Worm (Caenorhabditis elegans) whole organism, L2 larva: ENCODE data around the gene M176.16.

Source experiments
- ceh-82 ChIP-seq: fragments of 150-350 bp; optimal IDR thresholded peaks from 2 replicates; lab custom pipeline; 2014; ENCODE audit warnings: missing biosample characterization, missing genetic modification characterization
- lin-39 ChIP-seq: fragments of 150-350 bp; optimal IDR thresholded peaks from 2 replicates; lab custom pipeline; 2014; ENCODE audit warnings: missing biosample characterization, missing genetic modification reagents, missing genetic modification characterization
- mbf-1 ChIP-seq: sonication (generic microtip); optimal IDR thresholded peaks from 2 replicates; lab custom pipeline; 2017; ENCODE audit warnings: missing biosample characterization, missing genetic modification characterization

DNA sequence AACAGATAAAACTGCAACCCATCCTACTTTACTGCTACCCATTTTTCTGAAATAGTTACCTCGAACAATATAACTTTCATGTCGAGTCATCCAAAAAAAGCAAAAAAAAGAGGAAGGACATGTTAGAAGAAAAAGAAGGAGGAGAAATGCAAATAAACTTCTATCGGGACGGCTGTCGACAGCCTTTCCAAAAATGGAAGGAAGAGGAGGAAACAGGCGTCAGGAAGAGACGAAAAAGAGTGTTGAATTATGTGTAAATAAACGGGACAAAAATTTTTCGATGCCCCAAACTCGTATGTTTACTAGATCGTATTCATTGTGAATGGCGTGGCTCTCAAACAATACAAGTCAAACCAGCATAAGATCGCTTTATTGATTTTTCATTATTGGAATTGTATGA is 9.3 kb downstream of the M176.16 start, which contains the start of gene M176.5:
- TF ChIP-seq lin-39 (tag; lab: Kevin White, UChicago): no peak
- no peak for TF ChIP-seq ceh-82
- TF ChIP-seq mbf-1: no peak
